Fruit fly (Drosophila melanogaster): ENCODE results near the gene hmw.

hmw gene

dm6 chr3R:18402549-18403429, 41.0 kb downstream of the hmw start, which contains the start of the genes Wdr37 and koko (continued):
- TF ChIP-seq jim (GFP tag; optimal IDR thresholded peaks at IDR 0.05) (peak; percentile 21), dmrt93B (GFP tag; optimal IDR thresholded peaks at IDR 0.05) (peak; percentile 92), GATAd (GFP tag; optimal IDR thresholded peaks at IDR 0.05) (peak; percentile 79), Hnf4 (GFP tag; optimal IDR thresholded peaks at IDR 0.05) (peak; percentile 96), br (GFP tag; optimal IDR thresholded peaks at IDR 0.05) (peak; percentile 75), Hr78 (GFP tag; optimal IDR thresholded peaks at IDR 0.05) (no peak), woc (GFP tag; optimal IDR thresholded peaks at IDR 0.05) (peak; percentile 79), Vsx2 (GFP tag; optimal IDR thresholded peaks at IDR 0.05; ENCODE audit: partially characterized antibody) (no peak), ey (GFP tag; optimal IDR thresholded peaks at IDR 0.05) (peak; percentile 78), OdsH (GFP tag; optimal IDR thresholded peaks at IDR 0.05) (peak; percentile 97), pan (optimal IDR thresholded peaks at IDR 0.05) (no peak)

DNA sequence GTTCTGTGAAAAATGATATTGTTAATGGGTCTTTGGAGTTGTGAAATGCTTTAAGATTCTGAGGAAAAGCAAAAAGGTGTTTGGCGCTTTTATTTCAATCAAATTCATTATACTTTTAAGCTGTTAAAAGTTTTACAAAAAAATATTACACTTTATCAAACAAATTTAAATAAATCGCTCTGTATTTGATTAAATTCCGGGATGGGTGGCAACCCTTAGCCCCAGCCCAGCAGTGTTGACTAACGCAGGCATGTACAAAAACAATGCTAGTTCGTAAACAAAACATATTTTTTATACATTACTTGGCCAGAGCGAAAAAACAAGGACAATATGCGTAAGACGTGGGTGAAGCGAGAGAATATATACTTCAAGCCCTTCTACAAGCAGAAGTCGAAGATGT, 42.9 kb downstream of the hmw start, which contains the start of gene CG7685:
CG7685 (plus strand) TSS at position 228 of the 400 bp plus-strand sequence.
- TF ChIP-seq ey (GFP tag; optimal IDR thresholded peaks at IDR 0.05), result peak; percentile 68
- peak; percentile 76 for TF ChIP-seq h (GFP tag; optimal IDR thresholded peaks at IDR 0.05)
- TF ChIP-seq Mio (GFP tag; optimal IDR thresholded peaks at IDR 0.05), result peak; percentile 15
- peak; percentile 69 for TF ChIP-seq HLH106 (tag; optimal IDR thresholded peaks at IDR 0.05)
- no peak for TF ChIP-seq usp (GFP tag; optimal IDR thresholded peaks at IDR 0.05)
- TF ChIP-seq fru (GFP tag; optimal IDR thresholded peaks at IDR 0.05), result peak; percentile 68
- no peak for TF ChIP-seq sage (GFP tag; optimal IDR thresholded peaks at IDR 0.05)
- TF ChIP-seq sv (GFP tag; optimal IDR thresholded peaks at IDR 0.05), result peak; percentile 43
- no peak for TF ChIP-seq tai (GFP tag; optimal IDR thresholded peaks at IDR 0.05)
- peak; percentile 62 for TF ChIP-seq OdsH (GFP tag; optimal IDR thresholded peaks at IDR 0.05)
- peak; percentile 92 for TF ChIP-seq Hnf4 (GFP tag; optimal IDR thresholded peaks at IDR 0.05)
- TF ChIP-seq Rel (GFP tag; optimal IDR thresholded peaks at IDR 0.05), result no peak
- TF ChIP-seq Rel (tag; optimal IDR thresholded peaks at IDR 0.05), result peak; percentile 54
- peak in 1 of 2 experiments; percentile 80 for TF ChIP-seq foxo (GFP tag; optimal IDR thresholded peaks at IDR 0.05)
- TF ChIP-seq Dif (GFP tag; optimal IDR thresholded peaks at IDR 0.05; ENCODE audit: partially characterized antibody), result no peak
- TF ChIP-seq Jra (GFP tag; optimal IDR thresholded peaks at IDR 0.05), result peak; percentile 82
- TF ChIP-seq brk (GFP tag; optimal IDR thresholded peaks at IDR 0.05), result no peak
- peak; percentile 72 for TF ChIP-seq woc (GFP tag; optimal IDR thresholded peaks at IDR 0.05)
- peak; percentile 81 for TF ChIP-seq rgr (GFP tag; optimal IDR thresholded peaks at IDR 0.05)
- no peak for TF ChIP-seq dl (GFP tag; optimal IDR thresholded peaks at IDR 0.05; ENCODE audit: insufficient read depth in 1 of 2, partially characterized antibody in 2 of 2)
- peak; percentile 74 for TF ChIP-seq Sp1 (GFP tag; optimal IDR thresholded peaks at IDR 0.05)
- no peak for TF ChIP-seq N (GFP tag; optimal IDR thresholded peaks at IDR 0.05)
- peak; percentile 22 for TF ChIP-seq psq (GFP tag; optimal IDR thresholded peaks at IDR 0.05)
- peak; percentile 71 for TF ChIP-seq CG9705 (GFP tag; optimal IDR thresholded peaks at IDR 0.05)
- peak; percentile 80 for TF ChIP-seq br (GFP tag; optimal IDR thresholded peaks at IDR 0.05)
- TF ChIP-seq dsf (GFP tag; optimal IDR thresholded peaks at IDR 0.05; ENCODE audit: borderline replicate concordance), result peak; percentile 18
- peak; percentile 47 for TF ChIP-seq CG32264 (GFP tag; optimal IDR thresholded peaks at IDR 0.05)
- peak; percentile 86 for TF ChIP-seq Hr83 (GFP tag; optimal IDR thresholded peaks at IDR 0.05; ENCODE audit: poor library complexity, severe bottlenecking)
- TF ChIP-seq jim (GFP tag; optimal IDR thresholded peaks at IDR 0.05), result no peak

- TF ChIP-seq rgr (GFP tag; optimal IDR thresholded peaks at IDR 0.05) (no peak), ey (GFP tag; optimal IDR thresholded peaks at IDR 0.05) (no peak), brk (GFP tag; optimal IDR thresholded peaks at IDR 0.05) (no peak), CG32264 (GFP tag; optimal IDR thresholded peaks at IDR 0.05) (no peak), Hr78 (GFP tag; optimal IDR thresholded peaks at IDR 0.05) (no peak), lola (GFP tag; optimal IDR thresholded peaks at IDR 0.05) (no peak), sv (GFP tag; optimal IDR thresholded peaks at IDR 0.05) (no peak), CG9705 (GFP tag; optimal IDR thresholded peaks at IDR 0.05) (no peak), Mio (GFP tag; optimal IDR thresholded peaks at IDR 0.05) (no peak), fru (GFP tag; optimal IDR thresholded peaks at IDR 0.05) (no peak), tai (GFP tag; optimal IDR thresholded peaks at IDR 0.05) (no peak), HLH106 (tag; optimal IDR thresholded peaks at IDR 0.05) (no peak), dmrt93B (GFP tag; optimal IDR thresholded peaks at IDR 0.05) (no peak), pan (optimal IDR thresholded peaks at IDR 0.05) (no peak), GATAd (GFP tag; optimal IDR thresholded peaks at IDR 0.05) (no peak), h (GFP tag; optimal IDR thresholded peaks at IDR 0.05) (no peak), Abd-B (GFP tag; optimal IDR thresholded peaks at IDR 0.05) (no peak), dsf (GFP tag; optimal IDR thresholded peaks at IDR 0.05; ENCODE audit: borderline replicate concordance) (no peak), N (GFP tag; optimal IDR thresholded peaks at IDR 0.05) (no peak), Jra (GFP tag; optimal IDR thresholded peaks at IDR 0.05) (no peak)
Measured at dm6 chr3R:18411205-18411749, 49.5 kb downstream of the hmw start, which contains the start of gene CG10864. TSS of gene CG10864 (minus strand) at chr3R:18411631.

All from whole organism, wandering third instar larva.